Fruit fly (Drosophila melanogaster) whole organism, embryonic: Measurements from ENCODE around the gene ssp3.

Experiments
- Antp ChIP-seq: fragments of 200-800 bp; sonication (Bioruptor generic); optimal IDR thresholded peaks from 3 replicates; lab custom pipeline; 2016; ENCODE audit warnings: missing biosample characterization, missing genetic modification characterization
- B-H2 ChIP-seq: fragments of 200-800 bp; sonication (Bioruptor generic); optimal IDR thresholded peaks from 2 replicates; lab custom pipeline; 2018; ENCODE audit warnings: missing biosample characterization, mild to moderate bottlenecking, missing genetic modification characterization
- CG10267 ChIP-seq: fragments of 200-800 bp; sonication (Bioruptor generic); optimal IDR thresholded peaks from 2 replicates; lab custom pipeline; 2018; ENCODE audit warnings: missing biosample characterization, mild to moderate bottlenecking, missing genetic modification characterization, moderate library complexity
- CG11093 ChIP-seq: fragments of 200-800 bp; sonication (Bioruptor generic); IDR thresholded peaks from 3 replicates; pipeline ENCODE4 v1.3.6; 2022; ENCODE audit warnings: missing biosample characterization, missing genetic modification characterization
- CG11456 ChIP-seq: fragments of 200-800 bp; sonication (Bioruptor generic); IDR thresholded peaks from 3 replicates; pipeline ENCODE4 v1.3.6; 2022; ENCODE audit warnings: missing biosample characterization, missing genetic modification characterization
- CG12299 ChIP-seq: fragments of 200-800 bp; sonication (Bioruptor generic); optimal IDR thresholded peaks from 2 replicates; lab custom pipeline; 2018; ENCODE audit warnings: missing biosample characterization, mild to moderate bottlenecking, missing genetic modification characterization
- CG13624 ChIP-seq: fragments of 200-800 bp; sonication (Bioruptor generic); optimal IDR thresholded peaks from 2 replicates; lab custom pipeline; 2016; ENCODE audit warnings: missing biosample characterization, missing genetic modification characterization
- CG1529 ChIP-seq: fragments of 200-800 bp; sonication (Bioruptor generic); optimal IDR thresholded peaks from 3 replicates; lab custom pipeline; 2018; ENCODE audit warnings: missing biosample characterization, missing genetic modification characterization
- CG16813 ChIP-seq: fragments of 200-800 bp; sonication (Bioruptor generic); IDR thresholded peaks from 3 replicates; pipeline ENCODE4 v1.3.6; 2022; ENCODE audit warnings: missing biosample characterization, missing genetic modification characterization; ENCODE audit not compliant: partially characterized antibody
- CG17361 ChIP-seq: fragments of 200-800 bp; sonication (Bioruptor generic); IDR thresholded peaks from 3 replicates; pipeline ENCODE4 v1.3.6; 2022; ENCODE audit warnings: missing biosample characterization, missing genetic modification characterization
- CG17829 ChIP-seq: fragments of 200-800 bp; optimal IDR thresholded peaks from 2 replicates; lab custom pipeline; 2019; ENCODE audit warnings: missing biosample characterization, mild to moderate bottlenecking, missing genetic modification characterization, moderate library complexity
- CG18011 ChIP-seq: fragments of 200-800 bp; sonication (Bioruptor generic); optimal IDR thresholded peaks from 2 replicates; lab custom pipeline; 2017; ENCODE audit warnings: missing biosample characterization, missing genetic modification characterization, mild to moderate bottlenecking, moderate library complexity, missing genotype
- CG18599 ChIP-seq: fragments of 200-800 bp; sonication (Bioruptor generic); optimal IDR thresholded peaks from 3 replicates; lab custom pipeline; 2017; ENCODE audit warnings: missing biosample characterization, missing genetic modification characterization, mild to moderate bottlenecking, moderate library complexity, missing genetic modification reagents
- CG2129 ChIP-seq: fragments of 200-800 bp; sonication (Bioruptor generic); IDR thresholded peaks from 2 replicates; pipeline ENCODE4 v1.3.6; 2022; ENCODE audit warnings: missing biosample characterization, missing genetic modification characterization; ENCODE audit not compliant: partially characterized antibody
- CG3065 ChIP-seq: fragments of 200-800 bp; sonication (Bioruptor generic); optimal IDR thresholded peaks from 2 replicates; lab custom pipeline; 2016; ENCODE audit warnings: missing biosample characterization, missing genetic modification characterization
- CG32767 ChIP-seq: fragments of 200-800 bp; sonication (Bioruptor generic); IDR thresholded peaks from 2 replicates; pipeline ENCODE4 v1.3.6; 2022; ENCODE audit warnings: missing biosample characterization, missing genetic modification characterization
- CG4617 ChIP-seq: fragments of 200-800 bp; sonication (Bioruptor generic); optimal IDR thresholded peaks from 3 replicates; lab custom pipeline; 2016; ENCODE audit warnings: missing biosample characterization, missing genetic modification characterization, borderline replicate concordance
- CG8765 ChIP-seq: fragments of 200-800 bp; sonication (Bioruptor generic); IDR thresholded peaks from 2 replicates; pipeline ENCODE4 v1.3.6; 2022; ENCODE audit warnings: missing biosample characterization, missing genetic modification characterization
- Dref ChIP-seq: fragments of 200-800 bp; sonication (Bioruptor generic); IDR thresholded peaks from 2 replicates; pipeline ENCODE4 v1.3.6; 2022; ENCODE audit warnings: missing biosample characterization, missing genetic modification characterization
- Elba2 ChIP-seq: fragments of 200-800 bp; sonication (Bioruptor generic); optimal IDR thresholded peaks from 3 replicates; lab custom pipeline; 2016; ENCODE audit warnings: missing biosample characterization, missing genetic modification characterization
- Fer1 ChIP-seq: fragments of 200-800 bp; sonication (Bioruptor generic); optimal IDR thresholded peaks from 2 replicates; lab custom pipeline; 2017; ENCODE audit warnings: missing biosample characterization, mild to moderate bottlenecking, missing genetic modification characterization
- HLH3B ChIP-seq: fragments of 200-800 bp; sonication (Bioruptor generic); IDR thresholded peaks from 2 replicates; pipeline ENCODE4 v1.3.6; 2022; ENCODE audit warnings: missing biosample characterization, missing genetic modification characterization
- Hr78 ChIP-seq, 2 experiments: fragments of 200-800 bp in 1 of 2; fragments of >200 bp in 1 of 2; sonication (Bioruptor generic) in 1 of 2; optimal IDR thresholded peaks; 2 replicates each; lab custom pipeline; 2017 to 2019; ENCODE audit warnings: missing biosample characterization in 2 of 2, missing genetic modification characterization in 2 of 2, mild to moderate bottlenecking in 1 of 2, moderate library complexity in 1 of 2
- Max ChIP-seq: fragments of 200-800 bp; sonication (Bioruptor generic); optimal IDR thresholded peaks from 2 replicates; lab custom pipeline; 2016; ENCODE audit warnings: missing biosample characterization, mild to moderate bottlenecking, missing genetic modification characterization
- Meics ChIP-seq: fragments of 200-800 bp; sonication (Bioruptor generic); optimal IDR thresholded peaks from 2 replicates; lab custom pipeline; 2017; ENCODE audit warnings: missing biosample characterization, mild to moderate bottlenecking, missing genetic modification characterization
- NFAT ChIP-seq: fragments of 200-800 bp; sonication (Bioruptor generic); IDR thresholded peaks from 2 replicates; pipeline ENCODE4 v1.3.6; 2022; ENCODE audit warnings: missing biosample characterization, missing genetic modification characterization
- Nf-YA ChIP-seq: fragments of 200-800 bp; sonication (Bioruptor generic); IDR thresholded peaks from 2 replicates; pipeline ENCODE4 v1.3.6; 2022; ENCODE audit warnings: missing biosample characterization, missing genetic modification characterization
- Oaz ChIP-seq: fragments of 200-800 bp; sonication (Bioruptor generic); IDR thresholded peaks from 2 replicates; pipeline ENCODE4 v1.3.6; 2022; ENCODE audit warnings: missing biosample characterization, missing genetic modification characterization
- Sox100B ChIP-seq: fragments of 200-800 bp; sonication (Bioruptor generic); optimal IDR thresholded peaks from 3 replicates; lab custom pipeline; 2018; ENCODE audit warnings: missing biosample characterization, mild to moderate bottlenecking, missing genetic modification characterization
- Spps ChIP-seq: fragments of 200-800 bp; sonication (Bioruptor generic); optimal IDR thresholded peaks from 2 replicates; lab custom pipeline; 2018; ENCODE audit warnings: missing biosample characterization, mild to moderate bottlenecking, missing genetic modification characterization
- Ssrp ChIP-seq: fragments of 200-800 bp; sonication (Bioruptor generic); optimal IDR thresholded peaks from 2 replicates; lab custom pipeline; 2018; ENCODE audit warnings: missing biosample characterization, mild to moderate bottlenecking, missing genetic modification characterization, moderate library complexity
- aop ChIP-seq: fragments of 200-800 bp; sonication (Bioruptor generic); IDR thresholded peaks from 2 replicates; pipeline ENCODE4 v1.3.6; 2022; ENCODE audit warnings: missing biosample characterization, missing genetic modification characterization
- bcd ChIP-seq: fragments of 200-800 bp; sonication (Bioruptor generic); optimal IDR thresholded peaks from 2 replicates; lab custom pipeline; 2017; ENCODE audit warnings: missing biosample characterization, mild to moderate bottlenecking, missing genetic modification characterization
- bowl ChIP-seq: fragments of 200-800 bp; sonication (Bioruptor generic); IDR thresholded peaks from 2 replicates; pipeline ENCODE4 v1.3.6; 2022; ENCODE audit warnings: missing biosample characterization, missing genetic modification characterization
- br ChIP-seq: fragments of >200 bp; optimal IDR thresholded peaks from 2 replicates; lab custom pipeline; 2017
- cato ChIP-seq: fragments of 200-800 bp; sonication (Bioruptor generic); optimal IDR thresholded peaks from 2 replicates; lab custom pipeline; 2016; ENCODE audit warnings: missing biosample characterization, missing genetic modification characterization, borderline replicate concordance
- chinmo ChIP-seq: fragments of 200-800 bp; sonication (Bioruptor generic); IDR thresholded peaks from 4 replicates; pipeline ENCODE4 v1.3.6; 2022; ENCODE audit warnings: missing biosample characterization, missing genetic modification characterization; ENCODE audit not compliant: partially characterized antibody
- crc ChIP-seq: fragments of 200-800 bp; sonication (Bioruptor generic); optimal IDR thresholded peaks from 2 replicates; lab custom pipeline; 2016; ENCODE audit warnings: missing biosample characterization, missing genetic modification characterization
- da ChIP-seq: fragments of 200-800 bp; sonication (Bioruptor generic); optimal IDR thresholded peaks from 2 replicates; lab custom pipeline; 2016; ENCODE audit warnings: missing biosample characterization, missing genetic modification characterization
- ewg ChIP-seq: fragments of 200-800 bp; sonication (Bioruptor generic); optimal IDR thresholded peaks from 3 replicates; lab custom pipeline; 2017; ENCODE audit warnings: mild to moderate bottlenecking, missing biosample characterization, missing genetic modification reagents, missing genetic modification characterization
- hbn ChIP-seq: fragments of 200-800 bp; sonication (Bioruptor generic); IDR thresholded peaks from 2 replicates; pipeline ENCODE4 v1.3.6; 2022; ENCODE audit warnings: missing biosample characterization, missing genetic modification characterization; ENCODE audit not compliant: partially characterized antibody
- lbe ChIP-seq: fragments of 200-800 bp; sonication (Bioruptor generic); optimal IDR thresholded peaks from 2 replicates; lab custom pipeline; 2016; ENCODE audit warnings: missing biosample characterization, mild to moderate bottlenecking, missing genetic modification characterization
- pho ChIP-seq: fragments of 200-800 bp; sonication (Bioruptor generic); optimal IDR thresholded peaks from 2 replicates; lab custom pipeline; 2016; ENCODE audit warnings: missing biosample characterization, missing genetic modification characterization
- scrt ChIP-seq: fragments of 200-800 bp; sonication (Bioruptor generic); optimal IDR thresholded peaks from 2 replicates; lab custom pipeline; 2018; ENCODE audit warnings: missing biosample characterization, mild to moderate bottlenecking, missing genetic modification characterization, moderate library complexity
- slou ChIP-seq: fragments of 200-800 bp; sonication (Bioruptor generic); optimal IDR thresholded peaks from 3 replicates; lab custom pipeline; 2016; ENCODE audit warnings: missing biosample characterization, missing genetic modification characterization
- ssp ChIP-seq: fragments of 200-800 bp; sonication (Bioruptor generic); IDR thresholded peaks from 2 replicates; pipeline ENCODE4 v1.3.6; 2022; ENCODE audit warnings: missing biosample characterization, missing genetic modification characterization
- toy ChIP-seq: fragments of 200-800 bp; sonication (Bioruptor generic); IDR thresholded peaks from 2 replicates; pipeline ENCODE4 v1.3.6; 2022; ENCODE audit warnings: missing biosample characterization, missing genetic modification characterization
- trem ChIP-seq: fragments of 200-800 bp; optimal IDR thresholded peaks from 3 replicates; lab custom pipeline; 2019; ENCODE audit warnings: missing biosample characterization, mild to moderate bottlenecking, missing genetic modification characterization, moderate library complexity
- zfh1 ChIP-seq: fragments of 200-800 bp; sonication (Bioruptor generic); IDR thresholded peaks from 3 replicates; pipeline ENCODE4 v1.3.6; 2022; ENCODE audit warnings: missing biosample characterization, missing genetic modification characterization

Gene ssp3

dm6 chr2L:18987078-18987895 lies 43.5 kb upstream of the ssp3 start, which contains the start of the genes Swip-1 and EMC5:
Swip-1 (minus strand) TSS chr2L:18987280.
EMC5 (plus strand) TSS chr2L:18987707.
- TF ChIP-seq HLH3B (GFP tag; lab: Robert Waterston, UW) (peak; percentile 52; the same call in 1 of the 2 replicates), br (lab: Kevin White, UChicago) (no peak), NFAT (peak; percentile 44), CG18599 (peak; percentile 47), ssp (GFP tag; lab: Robert Waterston, UW) (peak; percentile 61), Spps (tag; lab: Kevin White, UChicago) (no peak), cato (peak; percentile 26), pho (GFP tag; lab: Kevin White, UChicago) (no peak), Elba2 (peak; percentile 88), chinmo (GFP tag; lab: Robert Waterston, UW) (0 out of 4 replicates have a peak, but pooled peaks have one; percentile 17), Ssrp (tag; lab: Kevin White, UChicago) (peak; percentile 68), CG8765 (GFP tag; lab: Robert Waterston, UW) (no peak), CG32767 (GFP tag; lab: Robert Waterston, UW) (0 out of 2 replicates have a peak, but pooled peaks have one; percentile 13), bowl (no peak), CG18011 (no peak), bcd (GFP tag; lab: Kevin White, UChicago) (peak; percentile 59), scrt (GFP tag; lab: Kevin White, UChicago) (peak; percentile 33), Dref (GFP tag; lab: Robert Waterston, UW) (no peak), zfh1 (GFP tag; lab: Robert Waterston, UW) (peak; percentile 60), CG17829 (tag; lab: Kevin White, UChicago) (peak; percentile 77), CG11093 (GFP tag; lab: Robert Waterston, UW) (no peak), Antp (no peak), CG17361 (GFP tag; lab: Robert Waterston, UW) (peak; percentile 89), Fer1 (peak; percentile 17), slou (GFP tag; lab: Kevin White, UChicago) (peak; percentile 45), CG4617 (peak; percentile 52), Nf-YA (GFP tag; lab: Robert Waterston, UW) (0 out of 2 replicates have a peak, but pooled peaks have one; percentile 32), CG16813 (peak; percentile 68), ewg (peak; percentile 16), trem (tag; lab: Kevin White, UChicago) (peak; percentile 60), toy (GFP tag; lab: Robert Waterston, UW) (no peak), lbe (GFP tag; lab: Kevin White, UChicago) (no peak), CG12299 (tag; lab: Kevin White, UChicago) (peak; percentile 27), Hr78 (GFP tag; optimal IDR thresholded peaks at IDR 0.05; lab: Kevin White, UChicago) (peak in 1 of 2 experiments; percentile 15), aop (GFP tag; lab: Robert Waterston, UW) (no peak), Sox100B (GFP tag; lab: Kevin White, UChicago) (peak; percentile 62), CG13624 (GFP tag; lab: Kevin White, UChicago) (peak; percentile 11), CG3065 (no peak), crc (GFP tag; lab: Kevin White, UChicago) (no peak), CG2129 (0 out of 2 replicates have a peak, but pooled peaks have one; percentile 12), Oaz (GFP tag; lab: Robert Waterston, UW) (no peak), Meics (peak; percentile 60), CG11456 (peak; percentile 80), hbn (GFP tag; lab: Robert Waterston, UW) (peak; percentile 40; the same call in 1 of the 2 replicates), CG10267 (tag; lab: Kevin White, UChicago) (peak; percentile 75), B-H2 (GFP tag; lab: Kevin White, UChicago) (peak; percentile 66), CG1529 (GFP tag; lab: Kevin White, UChicago) (peak; percentile 8), Max (GFP tag; lab: Kevin White, UChicago) (peak; percentile 22), da (GFP tag; lab: Kevin White, UChicago) (no peak)
